Fruit fly (Drosophila melanogaster) whole organism, embryonic: ENCODE results near the gene Hsp22.

Experiments
- BtbVII ChIP-seq: fragments of 200-800 bp; sonication (Bioruptor generic); optimal IDR thresholded peaks from 3 replicates; lab custom pipeline; 2017; ENCODE audit warnings: missing biosample characterization, mild to moderate bottlenecking, missing genetic modification characterization
- Bteb2 ChIP-seq: fragments of 200-800 bp; sonication (Bioruptor generic); optimal IDR thresholded peaks from 2 replicates; lab custom pipeline; 2016; ENCODE audit warnings: missing biosample characterization, missing genetic modification characterization
- CG1024 ChIP-seq: fragments of 200-800 bp; sonication (Bioruptor generic); IDR thresholded peaks from 2 replicates; pipeline ENCODE4 v1.3.6; 2022; ENCODE audit warnings: missing biosample characterization, missing genetic modification characterization
- CG11504 ChIP-seq: fragments of 200-800 bp; sonication (Bioruptor generic); optimal IDR thresholded peaks from 3 replicates; lab custom pipeline; 2019; ENCODE audit warnings: missing biosample characterization, mild to moderate bottlenecking, missing genetic modification characterization, moderate library complexity
- CG12219 ChIP-seq: fragments of 200-800 bp; sonication (Bioruptor generic); optimal IDR thresholded peaks from 3 replicates; lab custom pipeline; 2018; ENCODE audit warnings: missing biosample characterization, mild to moderate bottlenecking, missing genetic modification characterization
- CG14050 ChIP-seq: fragments of 200-800 bp; sonication (Bioruptor generic); IDR thresholded peaks from 3 replicates; pipeline ENCODE4 v1.3.6; 2022; ENCODE audit warnings: missing biosample characterization, missing genetic modification characterization
- CG16779 ChIP-seq: fragments of 200-800 bp; sonication (Bioruptor generic); IDR thresholded peaks from 2 replicates; pipeline ENCODE4 v1.3.6; 2022; ENCODE audit warnings: missing biosample characterization, missing genetic modification characterization
- CG17568 ChIP-seq: fragments of 200-800 bp; sonication (Bioruptor generic); optimal IDR thresholded peaks from 2 replicates; lab custom pipeline; 2018; ENCODE audit warnings: missing biosample characterization, mild to moderate bottlenecking, missing genetic modification characterization, moderate library complexity
- CG18476 ChIP-seq: fragments of 200-800 bp; sonication (Bioruptor generic); optimal IDR thresholded peaks from 2 replicates; lab custom pipeline; 2016; ENCODE audit warnings: missing biosample characterization, mild to moderate bottlenecking, missing genetic modification characterization
- CG18599 ChIP-seq: fragments of 200-800 bp; sonication (Bioruptor generic); optimal IDR thresholded peaks from 3 replicates; lab custom pipeline; 2017; ENCODE audit warnings: missing biosample characterization, missing genetic modification characterization, mild to moderate bottlenecking, moderate library complexity, missing genetic modification reagents
- CG2199 ChIP-seq: fragments of 200-800 bp; sonication (Bioruptor generic); IDR thresholded peaks from 3 replicates; pipeline ENCODE4 v1.3.6; 2022; ENCODE audit warnings: missing biosample characterization, missing genetic modification characterization
- CG5245 ChIP-seq: fragments of 200-800 bp; sonication (Bioruptor generic); optimal IDR thresholded peaks from 3 replicates; lab custom pipeline; 2016; ENCODE audit warnings: missing biosample characterization, missing genetic modification characterization
- CG7928 ChIP-seq: fragments of 200-800 bp; sonication (Bioruptor generic); optimal IDR thresholded peaks from 2 replicates; lab custom pipeline; 2017; ENCODE audit warnings: missing biosample characterization, mild to moderate bottlenecking, missing genetic modification characterization
- CG9727 ChIP-seq: fragments of 200-800 bp; sonication (Bioruptor generic); optimal IDR thresholded peaks from 3 replicates; lab custom pipeline; 2017; ENCODE audit warnings: missing biosample characterization, mild to moderate bottlenecking, missing genetic modification characterization
- Dfd ChIP-seq, 2 experiments: fragments of >200 bp; optimal IDR thresholded peaks; 2 replicates each; lab custom pipeline; 2017; ENCODE audit warnings: missing biosample characterization in 2 of 2, missing genetic modification characterization in 2 of 2
- Doc2 ChIP-seq: fragments of 200-800 bp; sonication (Bioruptor generic); IDR thresholded peaks from 2 replicates; pipeline ENCODE4 v1.3.6; 2022; ENCODE audit warnings: missing biosample characterization, missing genetic modification characterization
- Eip74EF ChIP-seq, 2 experiments: fragments of 200-800 bp in 1 of 2; fragments of >200 bp in 1 of 2; sonication (Bioruptor generic) in 1 of 2; optimal IDR thresholded peaks; 2 replicates each; lab custom pipeline; 2017 to 2019; ENCODE audit warnings: missing biosample characterization in 2 of 2, missing genetic modification characterization in 2 of 2, mild to moderate bottlenecking in 1 of 2, moderate library complexity in 1 of 2
- Fer3 ChIP-seq: fragments of 200-800 bp; sonication (Bioruptor generic); optimal IDR thresholded peaks from 2 replicates; lab custom pipeline; 2018; ENCODE audit warnings: missing biosample characterization, mild to moderate bottlenecking, missing genetic modification characterization, moderate library complexity
- HLH4C ChIP-seq: fragments of 200-800 bp; sonication (Bioruptor generic); IDR thresholded peaks from 3 replicates; pipeline ENCODE4 v1.3.6; 2022; ENCODE audit warnings: missing biosample characterization, missing genetic modification characterization; ENCODE audit not compliant: partially characterized antibody
- Hr51 ChIP-seq, 2 experiments: fragments of 200-800 bp; sonication (Bioruptor generic); optimal IDR thresholded peaks; 2 replicates in 1 of 2; 3 replicates in 1 of 2; lab custom pipeline; 2016 to 2018; ENCODE audit warnings: missing biosample characterization in 2 of 2, missing genetic modification characterization in 2 of 2, mild to moderate bottlenecking in 1 of 2, moderate library complexity in 1 of 2
- Hr78 ChIP-seq, 2 experiments: fragments of 200-800 bp in 1 of 2; fragments of >200 bp in 1 of 2; sonication (Bioruptor generic) in 1 of 2; optimal IDR thresholded peaks; 2 replicates each; lab custom pipeline; 2017 to 2019; ENCODE audit warnings: missing biosample characterization in 2 of 2, missing genetic modification characterization in 2 of 2, mild to moderate bottlenecking in 1 of 2, moderate library complexity in 1 of 2
- MTF-1 ChIP-seq: fragments of 200-800 bp; sonication (Bioruptor generic); optimal IDR thresholded peaks from 2 replicates; lab custom pipeline; 2018; ENCODE audit warnings: missing biosample characterization, mild to moderate bottlenecking, missing genetic modification characterization, borderline replicate concordance
- Meics ChIP-seq: fragments of 200-800 bp; sonication (Bioruptor generic); optimal IDR thresholded peaks from 2 replicates; lab custom pipeline; 2017; ENCODE audit warnings: missing biosample characterization, mild to moderate bottlenecking, missing genetic modification characterization
- Mes4 ChIP-seq: fragments of 200-800 bp; sonication (Bioruptor generic); optimal IDR thresholded peaks from 2 replicates; lab custom pipeline; 2016; ENCODE audit warnings: missing biosample characterization, missing genetic modification characterization
- NC2β ChIP-seq: fragments of 200-800 bp; sonication (Bioruptor generic); optimal IDR thresholded peaks from 2 replicates; lab custom pipeline; 2016; ENCODE audit warnings: missing biosample characterization, missing genetic modification characterization
- Optix ChIP-seq: fragments of 200-800 bp; sonication (Bioruptor generic); IDR thresholded peaks from 3 replicates; pipeline ENCODE4 v1.3.6; 2022; ENCODE audit warnings: missing biosample characterization, missing genetic modification characterization
- Rx ChIP-seq: fragments of 200-800 bp; sonication (Bioruptor generic); IDR thresholded peaks from 2 replicates; pipeline ENCODE4 v1.3.6; 2022; ENCODE audit warnings: missing biosample characterization, missing genetic modification characterization
- Scr ChIP-seq: fragments of 200-800 bp; sonication (Bioruptor generic); IDR thresholded peaks from 2 replicates; pipeline ENCODE4 v1.3.6; 2022; ENCODE audit warnings: missing biosample characterization, missing genetic modification characterization; ENCODE audit not compliant: partially characterized antibody
- YL-1 ChIP-seq: fragments of 200-800 bp; sonication (Bioruptor generic); optimal IDR thresholded peaks from 3 replicates; lab custom pipeline; 2017; ENCODE audit warnings: missing biosample characterization, mild to moderate bottlenecking, missing genetic modification characterization
- ash1 ChIP-seq: fragments of 200-800 bp; sonication (Bioruptor generic); optimal IDR thresholded peaks from 2 replicates; lab custom pipeline; 2018; ENCODE audit warnings: missing biosample characterization, mild to moderate bottlenecking, missing genetic modification characterization
- bbx ChIP-seq: fragments of 200-800 bp; sonication (Bioruptor generic); IDR thresholded peaks from 2 replicates; pipeline ENCODE4 v1.3.6; 2022; ENCODE audit warnings: missing biosample characterization, missing genetic modification characterization; ENCODE audit not compliant: partially characterized antibody
- chm ChIP-seq: fragments of 200-800 bp; sonication (Bioruptor generic); IDR thresholded peaks from 2 replicates; pipeline ENCODE4 v1.3.6; 2022; ENCODE audit warnings: missing biosample characterization, missing genetic modification characterization
- crc ChIP-seq: fragments of 200-800 bp; sonication (Bioruptor generic); optimal IDR thresholded peaks from 2 replicates; lab custom pipeline; 2016; ENCODE audit warnings: missing biosample characterization, missing genetic modification characterization
- cwo ChIP-seq: fragments of 200-800 bp; sonication (Bioruptor generic); optimal IDR thresholded peaks from 3 replicates; lab custom pipeline; 2017; ENCODE audit warnings: missing biosample characterization, missing genetic modification characterization, mild to moderate bottlenecking, moderate library complexity, missing genetic modification reagents
- gem ChIP-seq: fragments of 200-800 bp; sonication (Bioruptor generic); optimal IDR thresholded peaks from 2 replicates; lab custom pipeline; 2019; ENCODE audit warnings: missing biosample characterization, mild to moderate bottlenecking, missing genetic modification characterization, moderate library complexity
- gfzf ChIP-seq: fragments of 200-800 bp; sonication (Bioruptor generic); optimal IDR thresholded peaks from 2 replicates; lab custom pipeline; 2016; ENCODE audit warnings: missing biosample characterization, mild to moderate bottlenecking, missing genetic modification characterization, moderate library complexity
- ken ChIP-seq: fragments of 200-800 bp; sonication (Bioruptor generic); IDR thresholded peaks from 3 replicates; pipeline ENCODE4 v1.3.6; 2022; ENCODE audit warnings: missing biosample characterization, missing genetic modification characterization
- lov ChIP-seq, 2 experiments: fragments of 200-800 bp in 1 of 2; fragments of >200 bp in 1 of 2; sonication (Bioruptor generic) in 1 of 2; IDR thresholded peaks in 1 of 2; optimal IDR thresholded peaks in 1 of 2; 2 replicates in 1 of 2; 3 replicates in 1 of 2; pipeline versions ENCODE4 v1.3.6 to Lab custom; 2017 to 2022; ENCODE audit warnings: missing biosample characterization in 1 of 2, missing genetic modification characterization in 1 of 2
- pzg ChIP-seq: fragments of 200-800 bp; sonication (Bioruptor generic); optimal IDR thresholded peaks from 3 replicates; lab custom pipeline; 2018; ENCODE audit warnings: missing biosample characterization, mild to moderate bottlenecking, missing genetic modification characterization, moderate library complexity
- row ChIP-seq: fragments of 200-800 bp; sonication (Bioruptor generic); IDR thresholded peaks from 3 replicates; pipeline ENCODE4 v1.3.6; 2022; ENCODE audit warnings: missing biosample characterization, missing genetic modification characterization
- slp2 ChIP-seq: fragments of 200-800 bp; sonication (Bioruptor generic); optimal IDR thresholded peaks from 2 replicates; lab custom pipeline; 2016; ENCODE audit warnings: missing biosample characterization, missing genetic modification characterization
- sr ChIP-seq: fragments of 200-800 bp; sonication (Bioruptor generic); IDR thresholded peaks from 3 replicates; pipeline ENCODE4 v1.3.6; 2022; ENCODE audit warnings: missing biosample characterization, missing genetic modification characterization
- trh ChIP-seq: fragments of 200-800 bp; sonication (Bioruptor generic); optimal IDR thresholded peaks from 2 replicates; lab custom pipeline; 2016; ENCODE audit warnings: missing biosample characterization, missing genetic modification characterization
- unc-4 ChIP-seq: fragments of 200-800 bp; sonication (Bioruptor generic); IDR thresholded peaks from 2 replicates; pipeline ENCODE4 v1.3.6; 2022; ENCODE audit warnings: missing biosample characterization, missing genetic modification characterization; ENCODE audit not compliant: partially characterized antibody
- wdn ChIP-seq: fragments of 200-800 bp; sonication (Bioruptor generic); IDR thresholded peaks from 2 replicates; pipeline ENCODE4 v1.3.6; 2022; ENCODE audit warnings: missing biosample characterization, missing genetic modification characterization
- zen ChIP-seq: fragments of 200-800 bp; sonication (Bioruptor generic); optimal IDR thresholded peaks from 3 replicates; lab custom pipeline; 2018; ENCODE audit warnings: missing biosample characterization, mild to moderate bottlenecking, missing genetic modification characterization, moderate library complexity
- zfh1 ChIP-seq: fragments of 200-800 bp; sonication (Bioruptor generic); IDR thresholded peaks from 3 replicates; pipeline ENCODE4 v1.3.6; 2022; ENCODE audit warnings: missing biosample characterization, missing genetic modification characterization

Gene Hsp22

dm6 chr3L:9373374-9374004 is 758 bp downstream of the Hsp22 start (continued):
- TF ChIP-seq Fer3 (tag; lab: Kevin White, UChicago) (peak; percentile 70), HLH4C (GFP tag; lab: Robert Waterston, UW) (no peak), CG7928 (GFP tag; lab: Kevin White, UChicago) (peak; percentile 33), wdn (GFP tag; lab: Robert Waterston, UW) (peak; percentile 55), lov (optimal IDR thresholded peaks at IDR 0.05; lab: Kevin White, UChicago) (no peak), lov (GFP tag; IDR thresholded peaks at IDR 0.05; lab: Robert Waterston, UW) (peak; percentile 46; the same call in 1 of the 3 replicates), BtbVII (GFP tag; lab: Kevin White, UChicago) (peak; percentile 73), pzg (GFP tag; lab: Kevin White, UChicago) (no peak), bbx (GFP tag; lab: Robert Waterston, UW) (peak; percentile 64), slp2 (GFP tag; lab: Kevin White, UChicago) (no peak), sr (GFP tag; lab: Robert Waterston, UW) (peak; percentile 23; the same call in 1 of the 3 replicates), unc-4 (GFP tag; lab: Robert Waterston, UW) (peak; percentile 54), Bteb2 (GFP tag; lab: Kevin White, UChicago) (no peak), CG17568 (no peak), Dfd (GFP tag; optimal IDR thresholded peaks at IDR 0.05; lab: Kevin White, UChicago) (no peak), ken (GFP tag; lab: Robert Waterston, UW) (peak; percentile 73), CG1024 (0 out of 2 replicates have a peak, but pooled peaks have one; percentile 32), CG16779 (no peak), chm (peak; percentile 57; the same call in 1 of the 2 replicates), crc (GFP tag; lab: Kevin White, UChicago) (no peak), CG18476 (GFP tag; lab: Kevin White, UChicago) (peak; percentile 60), NC2β (GFP tag; lab: Kevin White, UChicago) (peak; percentile 5), Mes4 (no peak), gfzf (no peak), CG12219 (GFP tag; lab: Kevin White, UChicago) (peak; percentile 44), CG14050 (peak; percentile 59), CG2199 (GFP tag; lab: Robert Waterston, UW) (no peak), trh (GFP tag; lab: Kevin White, UChicago) (peak; percentile 14), Meics (GFP tag; lab: Kevin White, UChicago) (peak; percentile 71), Scr (GFP tag; lab: Robert Waterston, UW) (no peak), Eip74EF (GFP tag; optimal IDR thresholded peaks at IDR 0.05; lab: Kevin White, UChicago) (peak in 1 of 2 experiments; percentile 53), YL-1 (no peak), CG9727 (GFP tag; lab: Kevin White, UChicago) (peak; percentile 66), zen (peak; percentile 2), CG5245 (peak; percentile 44), row (GFP tag; lab: Robert Waterston, UW) (peak; percentile 66), Doc2 (GFP tag; lab: Robert Waterston, UW) (no peak), gem (tag; lab: Kevin White, UChicago) (peak; percentile 83), Hr78 (GFP tag; optimal IDR thresholded peaks at IDR 0.05; lab: Kevin White, UChicago) (peak in 1 of 2 experiments; percentile 43), MTF-1 (peak; percentile 49), zfh1 (GFP tag; lab: Robert Waterston, UW) (peak; percentile 77), CG18599 (GFP tag; lab: Kevin White, UChicago) (peak; percentile 86), cwo (peak; percentile 76), Hr51 (GFP tag; optimal IDR thresholded peaks at IDR 0.05; lab: Kevin White, UChicago) (peak in 1 of 2 experiments; percentile 67), Rx (GFP tag; lab: Robert Waterston, UW) (0 out of 2 replicates have a peak, but pooled peaks have one; percentile 7), Optix (peak; percentile 56; the same call in 1 of the 3 replicates), ash1 (GFP tag; lab: Kevin White, UChicago) (no peak), CG11504 (tag; lab: Kevin White, UChicago) (peak; percentile 74)
